Worm (Caenorhabditis elegans) whole organism, L2 larva: Measurements from ENCODE around the gene cwf-19L2.
A peak's percentile ranks its signal among the peaks of the same experiment; 100 is the strongest.

Experiments
- C34F6.9 ChIP-seq: fragments of 150-350 bp; optimal IDR thresholded peaks from 2 replicates; lab custom pipeline; 2014; ENCODE audit warnings: missing biosample characterization, missing genetic modification characterization
- alr-1 ChIP-seq: fragments of 150-350 bp; optimal IDR thresholded peaks from 2 replicates; lab custom pipeline; 2014; ENCODE audit warnings: missing biosample characterization, missing genetic modification characterization
- ama-1 ChIP-seq: fragments of 150-350 bp; optimal IDR thresholded peaks from 2 replicates; lab custom pipeline; 2018; ENCODE audit warnings: inconsistent platforms
- blmp-1 ChIP-seq: sonication (generic microtip); optimal IDR thresholded peaks from 2 replicates; lab custom pipeline; 2017; ENCODE audit warnings: missing genetic modification characterization, mild to moderate bottlenecking, missing compliant biosample characterization, antibody characterized with exemption, moderate library complexity; ENCODE audit not compliant: insufficient read depth
- ceh-16 ChIP-seq: fragments of 150-350 bp; optimal IDR thresholded peaks from 2 replicates; lab custom pipeline; 2014; ENCODE audit warnings: missing biosample characterization, missing genetic modification characterization
- crh-2 ChIP-seq: sonication (generic microtip); optimal IDR thresholded peaks from 2 replicates; lab custom pipeline; 2017; ENCODE audit warnings: missing biosample characterization, missing genetic modification characterization
- dmd-4 ChIP-seq: sonication (generic microtip); optimal IDR thresholded peaks from 2 replicates; lab custom pipeline; 2017; ENCODE audit warnings: missing biosample characterization, missing genetic modification characterization
- egl-27 ChIP-seq: sonication (generic microtip); optimal IDR thresholded peaks from 3 replicates; lab custom pipeline; 2017; ENCODE audit warnings: missing biosample characterization, missing genetic modification reagents, missing genetic modification characterization
- elt-1 ChIP-seq: fragments of 150-350 bp; optimal IDR thresholded peaks from 2 replicates; lab custom pipeline; 2014; ENCODE audit warnings: missing biosample characterization, missing genetic modification characterization
- elt-3 ChIP-seq: sonication (generic microtip); optimal IDR thresholded peaks from 2 replicates; lab custom pipeline; 2017; ENCODE audit warnings: missing biosample characterization, missing genetic modification characterization
- fos-1 ChIP-seq: fragments of 150-350 bp; optimal IDR thresholded peaks from 2 replicates; lab custom pipeline; 2014; ENCODE audit warnings: missing biosample characterization, missing genetic modification characterization
- gmeb-1 ChIP-seq: fragments of 150-350 bp; optimal IDR thresholded peaks from 2 replicates; lab custom pipeline; 2014; ENCODE audit warnings: missing biosample characterization, missing genetic modification characterization
- lin-39 ChIP-seq: fragments of 150-350 bp; optimal IDR thresholded peaks from 2 replicates; lab custom pipeline; 2014; ENCODE audit warnings: missing biosample characterization, missing genetic modification reagents, missing genetic modification characterization
- lsy-2 ChIP-seq, 2 experiments: fragments of 150-350 bp in 1 of 2; sonication (generic microtip) in 1 of 2; optimal IDR thresholded peaks; 2 replicates each; lab custom pipeline; 2014 to 2017; ENCODE audit warnings: missing biosample characterization in 2 of 2, missing genetic modification characterization in 2 of 2
- mab-5 ChIP-seq: fragments of 150-350 bp; optimal IDR thresholded peaks from 2 replicates; lab custom pipeline; 2014; ENCODE audit warnings: missing biosample characterization, missing genetic modification characterization
- mbf-1 ChIP-seq: sonication (generic microtip); optimal IDR thresholded peaks from 2 replicates; lab custom pipeline; 2017; ENCODE audit warnings: missing biosample characterization, missing genetic modification characterization
- mdl-1 ChIP-seq, 2 experiments: fragments of 150-350 bp in 1 of 2; sonication (generic microtip) in 1 of 2; optimal IDR thresholded peaks; 2 replicates each; lab custom pipeline; 2017; ENCODE audit warnings: missing biosample characterization in 2 of 2, missing genetic modification characterization in 2 of 2
- nhr-10 ChIP-seq: sonication (generic microtip); optimal IDR thresholded peaks from 2 replicates; lab custom pipeline; 2017; ENCODE audit warnings: missing biosample characterization, missing genetic modification characterization
- nhr-12 ChIP-seq: fragments of 150-350 bp; optimal IDR thresholded peaks from 2 replicates; lab custom pipeline; 2014; ENCODE audit warnings: missing biosample characterization, missing genetic modification characterization
- nhr-21 ChIP-seq: fragments of 150-350 bp; optimal IDR thresholded peaks from 2 replicates; lab custom pipeline; 2014; ENCODE audit warnings: missing biosample characterization, missing genetic modification characterization
- nhr-23 ChIP-seq: fragments of 150-350 bp; optimal IDR thresholded peaks from 2 replicates; lab custom pipeline; 2014; ENCODE audit warnings: missing biosample characterization, missing genetic modification reagents, missing genetic modification characterization
- nhr-25 ChIP-seq: fragments of 150-350 bp; sonication (generic microtip); optimal IDR thresholded peaks from 3 replicates; lab custom pipeline; 2014; ENCODE audit warnings: missing biosample characterization, missing genetic modification characterization
- nhr-6 ChIP-seq: fragments of 150-350 bp; optimal IDR thresholded peaks from 2 replicates; lab custom pipeline; 2014; ENCODE audit warnings: missing biosample characterization, missing genetic modification characterization
- nhr-77 ChIP-seq: fragments of 150-350 bp; optimal IDR thresholded peaks from 2 replicates; lab custom pipeline; 2014; ENCODE audit warnings: missing biosample characterization, missing genetic modification characterization
- sem-4 ChIP-seq: fragments of 150-350 bp; optimal IDR thresholded peaks from 2 replicates; lab custom pipeline; 2014; ENCODE audit warnings: missing biosample characterization, missing genetic modification reagents, missing genetic modification characterization
- sma-3 ChIP-seq: sonication (generic microtip); optimal IDR thresholded peaks from 2 replicates; lab custom pipeline; 2016; ENCODE audit warnings: missing genetic modification reagents, missing genetic modification characterization, missing compliant biosample characterization
- sma-9 ChIP-seq, 2 experiments: fragments of 150-350 bp in 1 of 2; sonication (generic microtip) in 1 of 2; optimal IDR thresholded peaks; 2 replicates each; lab custom pipeline; 2014 to 2016; ENCODE audit warnings: missing genetic modification characterization in 2 of 2, mild to moderate bottlenecking in 1 of 2, missing biosample characterization in 1 of 2, missing compliant biosample characterization in 1 of 2, missing genetic modification reagents in 1 of 2, moderate library complexity in 1 of 2
- snpc-4 ChIP-seq: fragments of 150-350 bp; optimal IDR thresholded peaks from 2 replicates; lab custom pipeline; 2014; ENCODE audit warnings: missing biosample characterization, missing genetic modification characterization
- unc-55 ChIP-seq: fragments of 150-350 bp; sonication (generic microtip); optimal IDR thresholded peaks from 3 replicates; lab custom pipeline; 2014; ENCODE audit warnings: missing biosample characterization, missing genetic modification reagents, missing genetic modification characterization
- unc-62 ChIP-seq: fragments of 150-350 bp; optimal IDR thresholded peaks from 2 replicates; lab custom pipeline; 2014; ENCODE audit warnings: missing biosample characterization, missing genetic modification reagents, missing genetic modification characterization

cwf-19L2 gene

DNA sequence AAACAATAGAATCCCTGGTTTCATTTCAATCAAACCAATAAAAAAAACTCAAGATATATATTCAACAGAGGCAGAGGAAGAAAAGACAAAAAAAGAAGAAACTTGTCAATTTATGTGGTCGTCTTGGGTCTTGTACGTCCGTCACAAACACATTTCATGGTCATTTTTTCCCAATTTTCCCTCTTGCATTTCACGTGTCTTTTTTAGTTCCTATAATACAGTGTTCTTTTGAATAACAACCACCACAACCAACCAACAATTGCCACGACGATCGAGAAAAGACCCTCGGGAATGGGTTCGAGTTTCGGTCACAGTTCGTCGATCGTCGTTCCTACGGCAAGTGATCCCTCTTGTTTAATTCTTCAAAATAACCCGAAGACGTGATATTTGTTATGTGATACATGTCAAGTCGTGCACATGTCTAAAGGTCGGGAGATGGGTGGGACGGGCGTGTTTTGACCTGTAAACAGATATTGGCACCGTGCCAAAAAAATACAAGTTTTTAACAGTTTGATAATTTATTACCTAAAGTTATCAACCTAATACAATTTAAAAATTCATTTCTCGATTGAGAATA, 2.7 kb downstream of the cwf-19L2 start:
- TF ChIP-seq nhr-23 (tag; lab: Kevin White, UChicago), result no peak
- TF ChIP-seq snpc-4 (tag; lab: Kevin White, UChicago), result no peak
- TF ChIP-seq nhr-6 (tag; lab: Kevin White, UChicago), result no peak
- peak; percentile 7 for TF ChIP-seq blmp-1 (tag; lab: Kevin White, UChicago)
- TF ChIP-seq mdl-1 (tag; optimal IDR thresholded peaks at IDR 0.05; lab: Kevin White, UChicago), result no peak
- TF ChIP-seq lsy-2 (tag; optimal IDR thresholded peaks at IDR 0.05; lab: Kevin White, UChicago), result peak in 1 of 2 experiments; percentile 13
- peak; percentile 56 for TF ChIP-seq crh-2
- no peak for TF ChIP-seq egl-27
- no peak for TF ChIP-seq lin-39
- peak; percentile 52 for TF ChIP-seq sem-4 (tag; lab: Kevin White, UChicago)
- TF ChIP-seq mab-5 (tag; lab: Kevin White, UChicago), result no peak
- TF ChIP-seq nhr-25 (tag; lab: Kevin White, UChicago), result peak; percentile 69

DNA sequence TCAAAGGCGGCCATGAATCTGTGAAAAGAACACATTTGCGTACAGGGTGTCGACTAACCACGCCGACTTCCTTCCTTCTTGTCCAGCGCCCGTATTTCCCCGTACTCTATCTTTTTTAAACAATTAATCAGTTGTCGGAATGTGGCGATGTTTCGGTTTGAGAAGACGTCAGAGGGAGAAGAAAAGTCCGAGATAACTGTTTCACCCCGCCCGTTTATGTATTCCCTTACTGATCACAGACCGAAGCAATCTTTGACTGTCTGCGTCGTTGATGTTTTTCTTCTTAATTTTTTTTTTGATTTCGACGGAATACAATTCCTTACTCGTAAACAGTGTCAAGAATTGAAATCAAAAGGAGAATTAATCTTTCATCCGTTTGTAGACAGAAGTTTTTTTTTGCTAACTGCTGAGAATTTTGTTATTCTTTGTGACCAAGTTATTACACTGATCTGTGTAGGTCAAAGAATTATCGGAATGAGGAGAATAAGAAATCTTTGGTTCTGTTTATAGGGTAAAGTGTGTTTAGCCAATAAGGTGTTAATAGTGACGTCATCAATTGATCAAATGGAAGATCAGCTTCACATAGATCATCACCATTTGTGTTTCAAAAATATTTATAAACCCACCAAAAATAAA, 3.7 kb downstream of the cwf-19L2 start:
- no peak for TF ChIP-seq alr-1
- TF ChIP-seq nhr-21 (tag; lab: Kevin White, UChicago), result peak; percentile 10
- TF ChIP-seq gmeb-1 (tag; lab: Kevin White, UChicago), result no peak
- TF ChIP-seq crh-2, result peak; percentile 3
- TF ChIP-seq mbf-1 (tag; lab: Kevin White, UChicago), result no peak
- peak; percentile 28 for TF ChIP-seq nhr-10 (tag; lab: Kevin White, UChicago)
- peak; percentile 7 for TF ChIP-seq ceh-16
- peak; percentile 45 for TF ChIP-seq sma-3 (GFP tag; lab: Kevin White, UChicago)
- no peak for TF ChIP-seq dmd-4 (tag; lab: Kevin White, UChicago)
- peak; percentile 16 for TF ChIP-seq blmp-1 (tag; lab: Kevin White, UChicago)
- no peak for TF ChIP-seq C34F6.9 (tag; lab: Kevin White, UChicago)
- TF ChIP-seq sma-9 (GFP tag; optimal IDR thresholded peaks at IDR 0.05; lab: Kevin White, UChicago), result peak; percentile 71
- no peak for TF ChIP-seq sma-9 (tag; optimal IDR thresholded peaks at IDR 0.05; lab: Kevin White, UChicago)
- TF ChIP-seq unc-62 (GFP tag; lab: Kevin White, UChicago), result no peak
- no peak for TF ChIP-seq unc-55 (GFP tag; lab: Kevin White, UChicago)
- TF ChIP-seq elt-3 (tag; lab: Kevin White, UChicago), result no peak
- no peak for TF ChIP-seq nhr-23 (tag; lab: Kevin White, UChicago)
- peak; percentile 52 for TF ChIP-seq nhr-25 (tag; lab: Kevin White, UChicago)

DNA sequence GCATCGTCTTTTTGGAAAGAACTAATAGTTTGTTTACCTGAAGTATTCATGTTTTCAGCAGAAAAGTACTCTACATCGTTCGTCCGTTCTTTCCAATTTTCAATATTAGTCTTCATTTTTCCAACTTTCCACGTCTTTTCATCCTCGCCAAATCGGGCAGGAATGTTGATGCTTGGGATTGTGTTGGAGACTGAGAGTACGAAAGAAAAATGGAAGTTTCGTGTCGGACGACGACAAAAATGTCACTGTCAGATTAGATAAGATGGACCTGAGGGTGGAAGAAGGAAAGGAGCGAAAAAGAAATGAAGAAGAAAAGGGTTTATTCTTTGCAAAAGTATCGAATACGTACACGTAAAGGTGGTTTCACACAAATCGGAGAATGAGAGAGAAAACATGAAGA, 4.6 kb downstream of the cwf-19L2 start:
- TF ChIP-seq alr-1 (no peak), ama-1 (lab: Kevin White, UChicago) (peak; percentile 55), nhr-25 (tag; lab: Kevin White, UChicago) (peak; percentile 29), nhr-77 (tag; lab: Kevin White, UChicago) (no peak), nhr-10 (tag; lab: Kevin White, UChicago) (no peak), nhr-12 (no peak), blmp-1 (tag; lab: Kevin White, UChicago) (peak; percentile 16), elt-1 (tag; lab: Kevin White, UChicago) (no peak), ceh-16 (peak; percentile 13), sma-9 (GFP tag; optimal IDR thresholded peaks at IDR 0.05; lab: Kevin White, UChicago) (peak; percentile 14), sma-9 (tag; optimal IDR thresholded peaks at IDR 0.05; lab: Kevin White, UChicago) (no peak), nhr-21 (tag; lab: Kevin White, UChicago) (peak; percentile 22)
- TF ChIP-seq, all 48 proteins: peak for 6

- TF ChIP-seq unc-55 (GFP tag; lab: Kevin White, UChicago) (no peak), ceh-16 (peak; percentile 61), nhr-25 (tag; lab: Kevin White, UChicago) (peak; percentile 55), fos-1 (tag; lab: Kevin White, UChicago) (peak; percentile 14), blmp-1 (tag; lab: Kevin White, UChicago) (peak; percentile 45), mdl-1 (tag; optimal IDR thresholded peaks at IDR 0.05; lab: Kevin White, UChicago) (peak in 1 of 2 experiments; percentile 17), mab-5 (tag; lab: Kevin White, UChicago) (no peak), ama-1 (lab: Kevin White, UChicago) (peak; percentile 41), sma-9 (GFP tag; optimal IDR thresholded peaks at IDR 0.05; lab: Kevin White, UChicago) (peak; percentile 37), sma-9 (tag; optimal IDR thresholded peaks at IDR 0.05; lab: Kevin White, UChicago) (no peak)
- TF ChIP-seq, all 48 proteins: peak for 7
These were observed 6.0 kb downstream of the cwf-19L2 start, which contains the start of the genes B0361.14 and B0361.9 for ce11 chrIII:7299466-7299865. TSS of gene B0361.14 (minus strand) at chrIII:7299531. TSS of gene B0361.9 (minus strand) at chrIII:7299631.
